Fruit fly (Drosophila melanogaster) whole organism, embryonic: Measurements from ENCODE around the gene CG32700.
A peak's percentile ranks its signal among the peaks of the same experiment; 100 is the strongest.

ENCODE experiments used
- Abd-B ChIP-seq: fragments of 200-800 bp; sonication (Bioruptor generic); optimal IDR thresholded peaks from 2 replicates; lab custom pipeline; 2018; ENCODE audit warnings: missing biosample characterization, mild to moderate bottlenecking, missing genetic modification characterization, moderate library complexity
- CG10147 ChIP-seq: fragments of 200-800 bp; sonication (Bioruptor generic); optimal IDR thresholded peaks from 2 replicates; lab custom pipeline; 2019; ENCODE audit warnings: missing biosample characterization, mild to moderate bottlenecking, missing genetic modification characterization, moderate library complexity
- CG10209 ChIP-seq: fragments of 200-800 bp; sonication (Bioruptor generic); optimal IDR thresholded peaks from 3 replicates; lab custom pipeline; 2017; ENCODE audit warnings: missing biosample characterization, mild to moderate bottlenecking, missing genetic modification characterization, missing genetic modification reagents
- CG12236 ChIP-seq: fragments of 200-800 bp; sonication (Bioruptor generic); optimal IDR thresholded peaks from 2 replicates; lab custom pipeline; 2016; ENCODE audit warnings: missing biosample characterization, missing genetic modification characterization
- CG14710 ChIP-seq: fragments of 200-800 bp; sonication (Bioruptor generic); optimal IDR thresholded peaks from 3 replicates; lab custom pipeline; 2019; ENCODE audit warnings: missing biosample characterization, mild to moderate bottlenecking, missing genetic modification characterization, moderate library complexity
- CG17802 ChIP-seq: fragments of 200-800 bp; sonication (Bioruptor generic); optimal IDR thresholded peaks from 2 replicates; lab custom pipeline; 2018; ENCODE audit warnings: missing biosample characterization, mild to moderate bottlenecking, missing genetic modification characterization, moderate library complexity
- CG2116 ChIP-seq: fragments of 200-800 bp; sonication (Bioruptor generic); optimal IDR thresholded peaks from 3 replicates; lab custom pipeline; 2018; ENCODE audit warnings: missing biosample characterization, mild to moderate bottlenecking, missing genetic modification characterization
- CG30020 ChIP-seq: fragments of 200-800 bp; optimal IDR thresholded peaks from 2 replicates; lab custom pipeline; 2019; ENCODE audit warnings: missing biosample characterization, mild to moderate bottlenecking, missing genetic modification characterization, moderate library complexity
- CG30431 ChIP-seq: fragments of 200-800 bp; sonication (Bioruptor generic); optimal IDR thresholded peaks from 2 replicates; lab custom pipeline; 2017; ENCODE audit warnings: missing biosample characterization, missing genetic modification characterization
- CG4707 ChIP-seq: fragments of 200-800 bp; sonication (Bioruptor generic); optimal IDR thresholded peaks from 2 replicates; lab custom pipeline; 2018; ENCODE audit warnings: missing biosample characterization, mild to moderate bottlenecking, missing genetic modification characterization, moderate library complexity
- CG5180 ChIP-seq: fragments of 200-800 bp; sonication (Bioruptor generic); optimal IDR thresholded peaks from 3 replicates; lab custom pipeline; 2017; ENCODE audit warnings: missing biosample characterization, missing genetic modification characterization, mild to moderate bottlenecking, moderate library complexity, missing genetic modification reagents
- CG5953 ChIP-seq: fragments of 200-800 bp; sonication (Bioruptor generic); IDR thresholded peaks from 2 replicates; pipeline ENCODE4 v1.3.6; 2022; ENCODE audit warnings: missing biosample characterization, missing genetic modification characterization
- CG6683 ChIP-seq: fragments of 200-800 bp; sonication (Bioruptor generic); optimal IDR thresholded peaks from 2 replicates; lab custom pipeline; 2017; ENCODE audit warnings: missing biosample characterization, mild to moderate bottlenecking, missing genetic modification characterization, missing genetic modification reagents
- CG6854 ChIP-seq: fragments of 200-800 bp; sonication (Bioruptor generic); optimal IDR thresholded peaks from 3 replicates; lab custom pipeline; 2017; ENCODE audit warnings: missing biosample characterization, mild to moderate bottlenecking, missing genetic modification characterization
- CG7928 ChIP-seq: fragments of 200-800 bp; sonication (Bioruptor generic); optimal IDR thresholded peaks from 2 replicates; lab custom pipeline; 2017; ENCODE audit warnings: missing biosample characterization, mild to moderate bottlenecking, missing genetic modification characterization
- CG8290 ChIP-seq, 3 experiments: fragments of 200-800 bp; sonication (Bioruptor generic); optimal IDR thresholded peaks; 2 replicates each; lab custom pipeline; 2016 to 2019; ENCODE audit warnings: missing biosample characterization in 3 of 3, missing genetic modification characterization in 3 of 3, mild to moderate bottlenecking in 2 of 3, moderate library complexity in 1 of 3
- CG8388 ChIP-seq: fragments of 200-800 bp; sonication (Bioruptor generic); optimal IDR thresholded peaks from 2 replicates; lab custom pipeline; 2019; ENCODE audit warnings: missing biosample characterization, mild to moderate bottlenecking, missing genetic modification characterization, moderate library complexity
- CkIIα-i1 ChIP-seq: fragments of 200-800 bp; sonication (Bioruptor generic); IDR thresholded peaks from 2 replicates; pipeline ENCODE4 v1.3.6; 2022; ENCODE audit warnings: missing biosample characterization, missing genetic modification characterization
- Dref ChIP-seq: fragments of 200-800 bp; sonication (Bioruptor generic); IDR thresholded peaks from 2 replicates; pipeline ENCODE4 v1.3.6; 2022; ENCODE audit warnings: missing biosample characterization, missing genetic modification characterization
- HLH4C ChIP-seq: fragments of 200-800 bp; sonication (Bioruptor generic); IDR thresholded peaks from 3 replicates; pipeline ENCODE4 v1.3.6; 2022; ENCODE audit warnings: missing biosample characterization, missing genetic modification characterization; ENCODE audit not compliant: partially characterized antibody
- Kr ChIP-seq: fragments of 200-800 bp; sonication (Bioruptor generic); optimal IDR thresholded peaks from 2 replicates; lab custom pipeline; 2017; ENCODE audit warnings: missing biosample characterization, mild to moderate bottlenecking, missing genetic modification characterization
- Lim3 ChIP-seq: fragments of 200-800 bp; sonication (Bioruptor generic); IDR thresholded peaks from 2 replicates; pipeline ENCODE4 v1.3.6; 2022; ENCODE audit warnings: missing biosample characterization, missing genetic modification characterization
- Meics ChIP-seq: fragments of 200-800 bp; sonication (Bioruptor generic); optimal IDR thresholded peaks from 2 replicates; lab custom pipeline; 2017; ENCODE audit warnings: missing biosample characterization, mild to moderate bottlenecking, missing genetic modification characterization
- Side ChIP-seq: fragments of 200-800 bp; sonication (Bioruptor generic); optimal IDR thresholded peaks from 2 replicates; lab custom pipeline; 2016; ENCODE audit warnings: missing biosample characterization, missing genetic modification characterization
- Six4 ChIP-seq: fragments of 200-800 bp; sonication (Bioruptor generic); optimal IDR thresholded peaks from 2 replicates; lab custom pipeline; 2016; ENCODE audit warnings: missing biosample characterization, missing genetic modification characterization
- Sox100B ChIP-seq: fragments of 200-800 bp; sonication (Bioruptor generic); optimal IDR thresholded peaks from 3 replicates; lab custom pipeline; 2018; ENCODE audit warnings: missing biosample characterization, mild to moderate bottlenecking, missing genetic modification characterization
- Spps ChIP-seq: fragments of 200-800 bp; sonication (Bioruptor generic); optimal IDR thresholded peaks from 2 replicates; lab custom pipeline; 2018; ENCODE audit warnings: missing biosample characterization, mild to moderate bottlenecking, missing genetic modification characterization
- Taf1 ChIP-seq: fragments of 200-800 bp; sonication (Bioruptor generic); IDR thresholded peaks from 2 replicates; pipeline ENCODE4 v1.3.6; 2022; ENCODE audit warnings: missing biosample characterization, missing genetic modification characterization
- abd-A ChIP-seq: fragments of 200-800 bp; sonication (Bioruptor generic); optimal IDR thresholded peaks from 3 replicates; lab custom pipeline; 2019; ENCODE audit warnings: missing biosample characterization, mild to moderate bottlenecking, missing genetic modification characterization, moderate library complexity
- ase ChIP-seq: fragments of 200-800 bp; sonication (Bioruptor generic); IDR thresholded peaks from 3 replicates; pipeline ENCODE4 v1.3.6; 2022; ENCODE audit warnings: missing biosample characterization, missing genetic modification characterization
- bab2 ChIP-seq: fragments of 200-800 bp; sonication (Bioruptor generic); optimal IDR thresholded peaks from 2 replicates; lab custom pipeline; 2016; ENCODE audit warnings: missing biosample characterization, missing genetic modification characterization
- chm ChIP-seq: fragments of 200-800 bp; sonication (Bioruptor generic); IDR thresholded peaks from 2 replicates; pipeline ENCODE4 v1.3.6; 2022; ENCODE audit warnings: missing biosample characterization, missing genetic modification characterization
- ci ChIP-seq: fragments of 200-800 bp; sonication (Bioruptor generic); IDR thresholded peaks from 3 replicates; pipeline ENCODE4 v1.3.6; 2022; ENCODE audit warnings: missing biosample characterization, missing genetic modification characterization
- crol ChIP-seq: fragments of 200-800 bp; sonication (Bioruptor generic); IDR thresholded peaks from 2 replicates; pipeline ENCODE4 v1.3.6; 2022; ENCODE audit warnings: missing biosample characterization, missing genetic modification characterization
- dan ChIP-seq: fragments of 200-800 bp; sonication (Bioruptor generic); IDR thresholded peaks from 2 replicates; pipeline ENCODE4 v1.3.6; 2022; ENCODE audit warnings: missing biosample characterization, missing genetic modification characterization
- dpn ChIP-seq, 2 experiments: fragments of 200-800 bp; sonication (Bioruptor generic); optimal IDR thresholded peaks; 3 replicates each; lab custom pipeline; 2016; ENCODE audit warnings: missing biosample characterization in 2 of 2, missing genetic modification characterization in 2 of 2
- emc ChIP-seq: fragments of 200-800 bp; sonication (Bioruptor generic); optimal IDR thresholded peaks from 2 replicates; lab custom pipeline; 2016; ENCODE audit warnings: missing biosample characterization, missing genetic modification characterization
- fd96Cb ChIP-seq: fragments of 200-800 bp; sonication (Bioruptor generic); optimal IDR thresholded peaks from 2 replicates; lab custom pipeline; 2018; ENCODE audit warnings: missing biosample characterization, mild to moderate bottlenecking, missing genetic modification characterization, moderate library complexity
- kni ChIP-seq: fragments of 200-800 bp; sonication (Bioruptor generic); optimal IDR thresholded peaks from 3 replicates; lab custom pipeline; 2017; ENCODE audit warnings: mild to moderate bottlenecking, missing biosample characterization, missing genetic modification reagents, missing genetic modification characterization
- lilli ChIP-seq: fragments of 200-800 bp; sonication (Bioruptor generic); optimal IDR thresholded peaks from 3 replicates; lab custom pipeline; 2016; ENCODE audit warnings: missing biosample characterization, missing genetic modification characterization
- lola ChIP-seq, 3 experiments: fragments of >200 bp in 2 of 3; fragments of 200-800 bp in 1 of 3; sonication (Bioruptor generic) in 1 of 3; optimal IDR thresholded peaks; 2 replicates each; lab custom pipeline; 2017 to 2019; ENCODE audit warnings: missing biosample characterization in 3 of 3, missing genetic modification characterization in 3 of 3, mild to moderate bottlenecking in 1 of 3, moderate library complexity in 1 of 3
- mam ChIP-seq: fragments of 200-800 bp; sonication (Bioruptor generic); optimal IDR thresholded peaks from 3 replicates; lab custom pipeline; 2016; ENCODE audit warnings: missing biosample characterization, missing genetic modification characterization
- onecut ChIP-seq: fragments of 200-800 bp; sonication (Bioruptor generic); IDR thresholded peaks from 2 replicates; pipeline ENCODE4 v1.3.6; 2022; ENCODE audit warnings: missing biosample characterization, missing genetic modification characterization
- pum ChIP-seq: fragments of 200-800 bp; sonication (Bioruptor generic); optimal IDR thresholded peaks from 2 replicates; lab custom pipeline; 2016; ENCODE audit warnings: missing biosample characterization, missing genetic modification characterization
- repo ChIP-seq: fragments of 200-800 bp; sonication (Bioruptor generic); optimal IDR thresholded peaks from 2 replicates; lab custom pipeline; 2016; ENCODE audit warnings: missing biosample characterization, missing genetic modification characterization
- rib ChIP-seq: fragments of 200-800 bp; sonication (Bioruptor generic); IDR thresholded peaks from 2 replicates; pipeline ENCODE4 v1.3.6; 2022; ENCODE audit warnings: missing biosample characterization, missing genetic modification characterization
- sim ChIP-seq: fragments of 200-800 bp; sonication (Bioruptor generic); IDR thresholded peaks from 2 replicates; pipeline ENCODE4 v1.3.6; 2022; ENCODE audit warnings: missing biosample characterization, missing genetic modification characterization
- sna ChIP-seq: fragments of 200-800 bp; sonication (Bioruptor generic); IDR thresholded peaks from 2 replicates; pipeline ENCODE4 v1.3.6; 2022; ENCODE audit warnings: missing biosample characterization, missing genetic modification characterization; ENCODE audit not compliant: partially characterized antibody
- stc ChIP-seq: fragments of 200-800 bp; sonication (Bioruptor generic); IDR thresholded peaks from 2 replicates; pipeline ENCODE4 v1.3.6; 2022; ENCODE audit warnings: missing biosample characterization, missing genetic modification characterization
- unc-4 ChIP-seq: fragments of 200-800 bp; sonication (Bioruptor generic); IDR thresholded peaks from 2 replicates; pipeline ENCODE4 v1.3.6; 2022; ENCODE audit warnings: missing biosample characterization, missing genetic modification characterization; ENCODE audit not compliant: partially characterized antibody
- zf30C ChIP-seq: fragments of 200-800 bp; sonication (Bioruptor generic); optimal IDR thresholded peaks from 3 replicates; lab custom pipeline; 2018; ENCODE audit warnings: missing biosample characterization, mild to moderate bottlenecking, missing genetic modification characterization

CG32700 gene

dm6 chrX:9589928-9590327 lies 39.3 kb upstream of the CG32700 start (continued):
- TF ChIP-seq lola (GFP tag; optimal IDR thresholded peaks at IDR 0.05; lab: Kevin White, UChicago) (peak in 1 of 3 experiments; percentile 10), CG10209 (GFP tag; lab: Kevin White, UChicago) (peak; percentile 58), emc (no peak), Meics (GFP tag; lab: Kevin White, UChicago) (peak; percentile 53), CG14710 (tag; lab: Kevin White, UChicago) (no peak), CG4707 (GFP tag; lab: Kevin White, UChicago) (peak; percentile 5), Spps (tag; lab: Kevin White, UChicago) (no peak), kni (GFP tag; lab: Kevin White, UChicago) (no peak), abd-A (tag; lab: Kevin White, UChicago) (no peak), CG17802 (tag; lab: Kevin White, UChicago) (no peak), CkIIα-i1 (GFP tag; lab: Robert Waterston, UW) (no peak), CG5953 (GFP tag; lab: Robert Waterston, UW) (no peak), Dref (GFP tag; lab: Robert Waterston, UW) (no peak), CG12236 (GFP tag; lab: Kevin White, UChicago) (no peak), sna (GFP tag; lab: Robert Waterston, UW) (no peak), mam (no peak), CG6854 (GFP tag; lab: Kevin White, UChicago) (no peak), CG6683 (GFP tag; lab: Kevin White, UChicago) (no peak), lilli (GFP tag; lab: Kevin White, UChicago) (peak; percentile 53), zf30C (GFP tag; lab: Kevin White, UChicago) (no peak), dan (no peak), bab2 (GFP tag; lab: Kevin White, UChicago) (peak; percentile 7), onecut (GFP tag; lab: Robert Waterston, UW) (no peak), CG30020 (tag; lab: Kevin White, UChicago) (no peak), stc (GFP tag; lab: Robert Waterston, UW) (no peak; the same call in 1 of the 2 replicates), CG8290 (GFP tag; optimal IDR thresholded peaks at IDR 0.05; lab: Kevin White, UChicago) (no peak), CG8290 (tag; optimal IDR thresholded peaks at IDR 0.05; lab: Kevin White, UChicago) (peak in 1 of 2 experiments; percentile 14), Sox100B (GFP tag; lab: Kevin White, UChicago) (peak; percentile 62), Lim3 (GFP tag; lab: Robert Waterston, UW) (no peak), Taf1 (no peak), CG5180 (peak; percentile 4), ase (0 out of 3 replicates have a peak, but pooled peaks have one; percentile 21), HLH4C (GFP tag; lab: Robert Waterston, UW) (no peak), crol (GFP tag; lab: Robert Waterston, UW) (no peak), dpn (GFP tag; optimal IDR thresholded peaks at IDR 0.05; lab: Kevin White, UChicago) (peak in 1 of 2 experiments; percentile 43), fd96Cb (tag; lab: Kevin White, UChicago) (peak; percentile 47), pum (no peak), repo (GFP tag; lab: Kevin White, UChicago) (no peak), chm (no peak), CG2116 (GFP tag; lab: Kevin White, UChicago) (no peak), CG30431 (no peak), CG10147 (GFP tag; lab: Kevin White, UChicago) (peak; percentile 45), rib (GFP tag; lab: Robert Waterston, UW) (no peak), sim (no peak), Side (GFP tag; lab: Kevin White, UChicago) (no peak), unc-4 (GFP tag; lab: Robert Waterston, UW) (no peak), CG7928 (no peak), Abd-B (GFP tag; lab: Kevin White, UChicago) (peak; percentile 31), ci (GFP tag; lab: Robert Waterston, UW) (no peak), Six4 (no peak), Kr (GFP tag; lab: Kevin White, UChicago) (no peak), CG8388 (GFP tag; lab: Kevin White, UChicago) (peak; percentile 37)
